Fruit fly (Drosophila melanogaster) whole organism, embryonic: ENCODE data around the gene Shmt.
A peak's percentile ranks its signal among the peaks of the same experiment; 100 is the strongest.

Experiments
- CG8765 ChIP-seq: fragments of 200-800 bp; sonication (Bioruptor generic); IDR thresholded peaks from 2 replicates; pipeline ENCODE4 v1.3.6; 2022; ENCODE audit warnings: missing biosample characterization, missing genetic modification characterization
- cg ChIP-seq: fragments of 200-800 bp; sonication (Bioruptor generic); optimal IDR thresholded peaks from 3 replicates; lab custom pipeline; 2019; ENCODE audit warnings: missing biosample characterization, mild to moderate bottlenecking, missing genetic modification characterization, moderate library complexity

DNA sequence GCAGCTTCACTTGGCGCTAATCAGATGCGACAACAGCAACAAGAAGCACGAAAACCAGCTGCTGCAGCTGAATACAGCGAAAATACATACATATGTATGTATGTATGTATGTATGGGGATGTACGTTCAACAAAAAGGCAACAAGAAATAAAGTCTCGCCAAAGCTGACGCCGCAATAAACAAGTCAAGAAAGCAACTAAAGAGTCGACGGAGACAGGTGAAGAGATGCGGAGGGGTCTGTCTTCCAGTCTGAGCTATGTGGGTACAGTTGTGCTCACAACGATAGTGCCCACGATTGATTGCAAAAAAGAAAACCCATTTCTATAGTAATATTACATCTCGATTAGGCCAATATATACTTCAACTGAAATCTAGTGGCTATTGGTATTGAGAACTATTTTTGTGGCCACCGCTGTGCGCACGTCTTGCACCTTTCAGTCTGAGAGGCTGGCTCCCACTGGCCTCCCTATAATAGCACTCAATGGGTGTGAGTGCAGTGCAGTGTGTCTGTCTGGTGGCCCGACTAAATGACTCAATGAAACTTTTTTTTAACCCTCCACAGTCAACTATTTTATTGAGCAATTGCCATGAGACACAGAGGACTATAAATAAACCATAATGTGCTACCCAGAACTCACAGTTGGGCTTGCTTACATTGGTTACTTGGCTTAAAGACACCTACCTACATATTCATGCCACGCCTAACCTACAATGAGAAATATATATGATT, 20.6 kb downstream of the Shmt start:
- TF ChIP-seq cg (GFP tag; lab: Kevin White, UChicago) (no peak), CG8765 (GFP tag; lab: Robert Waterston, UW) (peak; percentile 69)
